Worm (Caenorhabditis elegans) whole organism, L2 larva: ENCODE measurements around the gene str-19.
A peak's percentile ranks its signal among the peaks of the same experiment; 100 is the strongest.

Experiments
- C34F6.9 ChIP-seq: fragments of 150-350 bp; optimal IDR thresholded peaks from 2 replicates; lab custom pipeline; 2014; ENCODE audit warnings: missing biosample characterization, missing genetic modification characterization
- F13H6.1 ChIP-seq: sonication (generic microtip); optimal IDR thresholded peaks from 2 replicates; lab custom pipeline; 2016; ENCODE audit warnings: missing genetic modification characterization, missing compliant biosample characterization
- R02D3.7 ChIP-seq: fragments of 150-350 bp; optimal IDR thresholded peaks from 2 replicates; lab custom pipeline; 2014; ENCODE audit warnings: missing biosample characterization, missing genetic modification characterization
- ZK546.5 ChIP-seq: sonication (generic microtip); optimal IDR thresholded peaks from 2 replicates; lab custom pipeline; 2017; ENCODE audit warnings: missing biosample characterization, missing genetic modification characterization
- alr-1 ChIP-seq: fragments of 150-350 bp; optimal IDR thresholded peaks from 2 replicates; lab custom pipeline; 2014; ENCODE audit warnings: missing biosample characterization, missing genetic modification characterization
- aly-2 ChIP-seq: fragments of 150-350 bp; optimal IDR thresholded peaks from 2 replicates; lab custom pipeline; 2014; ENCODE audit warnings: missing biosample characterization, missing genetic modification characterization
- ama-1 ChIP-seq: fragments of 150-350 bp; optimal IDR thresholded peaks from 2 replicates; lab custom pipeline; 2018; ENCODE audit warnings: inconsistent platforms
- blmp-1 ChIP-seq: sonication (generic microtip); optimal IDR thresholded peaks from 2 replicates; lab custom pipeline; 2017; ENCODE audit warnings: missing genetic modification characterization, mild to moderate bottlenecking, missing compliant biosample characterization, antibody characterized with exemption, moderate library complexity; ENCODE audit not compliant: insufficient read depth
- ceh-82 ChIP-seq: fragments of 150-350 bp; optimal IDR thresholded peaks from 2 replicates; lab custom pipeline; 2014; ENCODE audit warnings: missing biosample characterization, missing genetic modification characterization
- crh-2 ChIP-seq: sonication (generic microtip); optimal IDR thresholded peaks from 2 replicates; lab custom pipeline; 2017; ENCODE audit warnings: missing biosample characterization, missing genetic modification characterization
- dmd-4 ChIP-seq: sonication (generic microtip); optimal IDR thresholded peaks from 2 replicates; lab custom pipeline; 2017; ENCODE audit warnings: missing biosample characterization, missing genetic modification characterization
- egl-27 ChIP-seq: sonication (generic microtip); optimal IDR thresholded peaks from 3 replicates; lab custom pipeline; 2017; ENCODE audit warnings: missing biosample characterization, missing genetic modification reagents, missing genetic modification characterization
- elt-1 ChIP-seq: fragments of 150-350 bp; optimal IDR thresholded peaks from 2 replicates; lab custom pipeline; 2014; ENCODE audit warnings: missing biosample characterization, missing genetic modification characterization
- elt-3 ChIP-seq: sonication (generic microtip); optimal IDR thresholded peaks from 2 replicates; lab custom pipeline; 2017; ENCODE audit warnings: missing biosample characterization, missing genetic modification characterization
- fos-1 ChIP-seq: fragments of 150-350 bp; optimal IDR thresholded peaks from 2 replicates; lab custom pipeline; 2014; ENCODE audit warnings: missing biosample characterization, missing genetic modification characterization
- gmeb-1 ChIP-seq: fragments of 150-350 bp; optimal IDR thresholded peaks from 2 replicates; lab custom pipeline; 2014; ENCODE audit warnings: missing biosample characterization, missing genetic modification characterization
- lin-11 ChIP-seq: fragments of 150-350 bp; sonication (generic microtip); optimal IDR thresholded peaks from 2 replicates; lab custom pipeline; 2014; ENCODE audit warnings: missing biosample characterization, missing genetic modification characterization, inconsistent platforms, mixed read lengths
- lin-13 ChIP-seq: fragments of 150-350 bp; optimal IDR thresholded peaks from 2 replicates; lab custom pipeline; 2014; ENCODE audit warnings: missing biosample characterization, missing genetic modification reagents, missing genetic modification characterization
- lin-39 ChIP-seq: fragments of 150-350 bp; optimal IDR thresholded peaks from 2 replicates; lab custom pipeline; 2014; ENCODE audit warnings: missing biosample characterization, missing genetic modification reagents, missing genetic modification characterization
- mab-5 ChIP-seq: fragments of 150-350 bp; optimal IDR thresholded peaks from 2 replicates; lab custom pipeline; 2014; ENCODE audit warnings: missing biosample characterization, missing genetic modification characterization
- mdl-1 ChIP-seq, 2 experiments: fragments of 150-350 bp in 1 of 2; sonication (generic microtip) in 1 of 2; optimal IDR thresholded peaks; 2 replicates each; lab custom pipeline; 2017; ENCODE audit warnings: missing biosample characterization in 2 of 2, missing genetic modification characterization in 2 of 2
- nhr-10 ChIP-seq: sonication (generic microtip); optimal IDR thresholded peaks from 2 replicates; lab custom pipeline; 2017; ENCODE audit warnings: missing biosample characterization, missing genetic modification characterization
- nhr-12 ChIP-seq: fragments of 150-350 bp; optimal IDR thresholded peaks from 2 replicates; lab custom pipeline; 2014; ENCODE audit warnings: missing biosample characterization, missing genetic modification characterization
- nhr-21 ChIP-seq: fragments of 150-350 bp; optimal IDR thresholded peaks from 2 replicates; lab custom pipeline; 2014; ENCODE audit warnings: missing biosample characterization, missing genetic modification characterization
- nhr-23 ChIP-seq: fragments of 150-350 bp; optimal IDR thresholded peaks from 2 replicates; lab custom pipeline; 2014; ENCODE audit warnings: missing biosample characterization, missing genetic modification reagents, missing genetic modification characterization
- nhr-237 ChIP-seq: fragments of 150-350 bp; optimal IDR thresholded peaks from 2 replicates; lab custom pipeline; 2014; ENCODE audit warnings: missing biosample characterization, missing genetic modification characterization
- nhr-25 ChIP-seq: fragments of 150-350 bp; sonication (generic microtip); optimal IDR thresholded peaks from 3 replicates; lab custom pipeline; 2014; ENCODE audit warnings: missing biosample characterization, missing genetic modification characterization
- nhr-6 ChIP-seq: fragments of 150-350 bp; optimal IDR thresholded peaks from 2 replicates; lab custom pipeline; 2014; ENCODE audit warnings: missing biosample characterization, missing genetic modification characterization
- nhr-77 ChIP-seq: fragments of 150-350 bp; optimal IDR thresholded peaks from 2 replicates; lab custom pipeline; 2014; ENCODE audit warnings: missing biosample characterization, missing genetic modification characterization
- peb-1 ChIP-seq: fragments of 150-350 bp; optimal IDR thresholded peaks from 2 replicates; lab custom pipeline; 2014; ENCODE audit warnings: missing biosample characterization, missing genetic modification characterization
- sem-4 ChIP-seq: fragments of 150-350 bp; optimal IDR thresholded peaks from 2 replicates; lab custom pipeline; 2014; ENCODE audit warnings: missing biosample characterization, missing genetic modification reagents, missing genetic modification characterization
- skn-1 ChIP-seq: sonication (generic microtip); optimal IDR thresholded peaks from 2 replicates; lab custom pipeline; 2017; ENCODE audit warnings: missing biosample characterization, missing genetic modification characterization
- sma-3 ChIP-seq: sonication (generic microtip); optimal IDR thresholded peaks from 2 replicates; lab custom pipeline; 2016; ENCODE audit warnings: missing genetic modification reagents, missing genetic modification characterization, missing compliant biosample characterization
- sma-9 ChIP-seq, 2 experiments: fragments of 150-350 bp in 1 of 2; sonication (generic microtip) in 1 of 2; optimal IDR thresholded peaks; 2 replicates each; lab custom pipeline; 2014 to 2016; ENCODE audit warnings: missing genetic modification characterization in 2 of 2, mild to moderate bottlenecking in 1 of 2, missing biosample characterization in 1 of 2, missing compliant biosample characterization in 1 of 2, missing genetic modification reagents in 1 of 2, moderate library complexity in 1 of 2
- snpc-4 ChIP-seq: fragments of 150-350 bp; optimal IDR thresholded peaks from 2 replicates; lab custom pipeline; 2014; ENCODE audit warnings: missing biosample characterization, missing genetic modification characterization
- unc-39 ChIP-seq: fragments of 150-350 bp; optimal IDR thresholded peaks from 2 replicates; lab custom pipeline; 2014; ENCODE audit warnings: missing biosample characterization, missing genetic modification characterization
- unc-55 ChIP-seq: fragments of 150-350 bp; sonication (generic microtip); optimal IDR thresholded peaks from 3 replicates; lab custom pipeline; 2014; ENCODE audit warnings: missing biosample characterization, missing genetic modification reagents, missing genetic modification characterization
- unc-62 ChIP-seq: fragments of 150-350 bp; optimal IDR thresholded peaks from 2 replicates; lab custom pipeline; 2014; ENCODE audit warnings: missing biosample characterization, missing genetic modification reagents, missing genetic modification characterization
- zag-1 ChIP-seq: fragments of 150-350 bp; optimal IDR thresholded peaks from 2 replicates; lab custom pipeline; 2014; ENCODE audit warnings: missing biosample characterization, missing genetic modification characterization
- ztf-1 ChIP-seq: fragments of 200-800 bp; sonication (Bioruptor generic); conservative IDR thresholded peaks from 2 replicates; pipeline ENCODE4 v1.3.6; 2022; ENCODE audit warnings: missing genetic modification characterization, missing compliant biosample characterization
- ztf-11 ChIP-seq: sonication (generic microtip); optimal IDR thresholded peaks from 2 replicates; lab custom pipeline; 2017; ENCODE audit warnings: missing biosample characterization, missing genetic modification characterization

str-19 gene

ce11 chrV:15716679-15717078, 27.6 kb downstream of the str-19 start, which contains the start of gene Y6E2A.4:
Y6E2A.4 (minus strand) TSS chrV:15716779.
- TF ChIP-seq crh-2 (tag; lab: Kevin White, UChicago) (no peak), blmp-1 (tag; lab: Kevin White, UChicago) (no peak), mab-5 (tag; lab: Kevin White, UChicago) (no peak), aly-2 (tag; lab: Kevin White, UChicago) (no peak), lin-39 (tag; lab: Kevin White, UChicago) (no peak), unc-62 (GFP tag; lab: Kevin White, UChicago) (no peak), zag-1 (tag; lab: Kevin White, UChicago) (no peak), ztf-1 (no peak), dmd-4 (tag; lab: Kevin White, UChicago) (no peak)

ce11 chrV:15715636-15716035, 28.6 kb downstream of the str-19 start:
- TF ChIP-seq gmeb-1 (tag; lab: Kevin White, UChicago) (no peak), nhr-12 (tag; lab: Kevin White, UChicago) (no peak), ceh-82 (tag; lab: Kevin White, UChicago) (no peak), nhr-237 (tag; lab: Kevin White, UChicago) (no peak), elt-3 (tag; lab: Kevin White, UChicago) (no peak), blmp-1 (tag; lab: Kevin White, UChicago) (no peak), R02D3.7 (no peak), sma-9 (GFP tag; optimal IDR thresholded peaks at IDR 0.05; lab: Kevin White, UChicago) (no peak), sma-9 (tag; optimal IDR thresholded peaks at IDR 0.05; lab: Kevin White, UChicago) (no peak), nhr-23 (tag; lab: Kevin White, UChicago) (no peak), elt-1 (tag; lab: Kevin White, UChicago) (no peak), unc-39 (tag; lab: Kevin White, UChicago) (no peak), nhr-77 (no peak), F13H6.1 (no peak), unc-55 (GFP tag; lab: Kevin White, UChicago) (no peak), nhr-25 (tag; lab: Kevin White, UChicago) (no peak), alr-1 (tag; lab: Kevin White, UChicago) (no peak)
- TF ChIP-seq, all 48 proteins: peak for 0

ce11 chrV:15712385-15712784, 31.9 kb downstream of the str-19 start:
- TF ChIP-seq gmeb-1 (tag; lab: Kevin White, UChicago) = no peak

ce11 chrV:15711898-15712297, 32.4 kb downstream of the str-19 start, which contains the start of gene str-101:
str-101 (minus strand) TSS chrV:15711998.
- no peak for TF ChIP-seq snpc-4 (tag; lab: Kevin White, UChicago)
- TF ChIP-seq ama-1 (lab: Kevin White, UChicago) = no peak
- no peak for TF ChIP-seq F13H6.1
- TF ChIP-seq nhr-237 (tag; lab: Kevin White, UChicago) = no peak
- no peak for TF ChIP-seq ZK546.5 (tag; lab: Kevin White, UChicago)
- TF ChIP-seq unc-62 (GFP tag; lab: Kevin White, UChicago) = no peak
- TF ChIP-seq sem-4 = no peak
- TF ChIP-seq elt-1 (tag; lab: Kevin White, UChicago) = no peak

ce11 chrV:15710401-15710800, 33.9 kb downstream of the str-19 start, which contains the start of gene Y6E2A.1:
Y6E2A.1 (minus strand) TSS chrV:15710501.
- TF ChIP-seq fos-1 (tag; lab: Kevin White, UChicago) (no peak), aly-2 (tag; lab: Kevin White, UChicago) (no peak), nhr-6 (tag; lab: Kevin White, UChicago) (no peak)

- TF ChIP-seq nhr-21 (tag; lab: Kevin White, UChicago) (peak; percentile 13), elt-3 (tag; lab: Kevin White, UChicago) (no peak), zag-1 (tag; lab: Kevin White, UChicago) (no peak), F13H6.1 (no peak), lin-11 (tag; lab: Kevin White, UChicago) (no peak), nhr-237 (tag; lab: Kevin White, UChicago) (no peak), sem-4 (no peak), ztf-11 (no peak), nhr-10 (no peak), alr-1 (tag; lab: Kevin White, UChicago) (no peak), peb-1 (no peak), unc-39 (tag; lab: Kevin White, UChicago) (no peak), sma-3 (GFP tag; lab: Kevin White, UChicago) (peak; percentile 46), mdl-1 (tag; optimal IDR thresholded peaks at IDR 0.05; lab: Kevin White, UChicago) (no peak), dmd-4 (tag; lab: Kevin White, UChicago) (no peak), ceh-82 (tag; lab: Kevin White, UChicago) (no peak), crh-2 (tag; lab: Kevin White, UChicago) (peak; percentile 36), snpc-4 (tag; lab: Kevin White, UChicago) (no peak), lin-13 (GFP tag; lab: Kevin White, UChicago) (no peak), egl-27 (tag; lab: Kevin White, UChicago) (peak; percentile 20), C34F6.9 (tag; lab: Kevin White, UChicago) (no peak), skn-1 (no peak), nhr-25 (tag; lab: Kevin White, UChicago) (peak; percentile 67), unc-62 (GFP tag; lab: Kevin White, UChicago) (no peak), gmeb-1 (tag; lab: Kevin White, UChicago) (no peak)
Observed at ce11 chrV:15707982-15708381, 36.3 kb downstream of the str-19 start.
